Fruit fly (Drosophila melanogaster): ENCODE data around the gene CG3437.

The CG3437 gene

DNA sequence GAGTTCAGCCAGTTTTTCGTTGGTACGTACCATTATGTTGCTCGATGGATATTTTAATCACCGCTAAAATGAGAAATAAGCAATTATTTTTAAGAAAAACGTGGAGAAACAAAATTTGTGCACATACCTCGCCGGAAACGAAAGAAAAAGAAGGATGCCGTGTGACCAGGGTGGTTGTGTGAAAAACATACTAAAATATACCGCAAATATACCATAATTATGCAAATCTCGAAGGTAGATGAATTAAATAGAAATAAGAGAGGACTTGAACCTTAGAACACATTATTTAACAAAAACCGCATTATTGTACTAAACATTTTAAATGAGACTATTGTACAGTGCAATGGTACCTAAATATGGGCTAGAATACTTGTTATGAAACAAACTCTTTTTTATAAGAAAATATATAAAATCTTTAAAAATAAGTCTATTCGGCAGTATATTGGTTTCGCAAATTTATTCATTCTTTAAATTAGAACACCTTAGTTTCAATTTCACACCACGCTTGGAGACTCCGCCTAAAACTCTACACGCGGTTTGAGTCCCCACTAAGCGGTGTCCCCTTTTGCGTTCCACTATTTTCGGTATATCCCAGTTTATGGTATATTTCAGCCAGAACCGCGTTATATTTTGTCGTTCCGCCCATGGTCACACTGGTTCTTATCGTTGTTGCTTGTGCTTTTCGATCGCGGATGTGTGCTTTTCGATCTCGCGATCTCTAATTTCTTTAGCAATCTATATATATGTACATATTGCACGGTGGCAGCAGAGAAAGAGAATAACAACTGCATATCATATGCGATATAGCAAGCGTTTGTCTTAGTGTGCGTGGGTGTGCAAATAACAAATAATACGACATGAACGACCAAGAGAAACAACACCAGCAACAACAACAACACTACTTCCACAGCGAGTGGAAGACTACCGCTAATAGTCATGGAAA lies 27.5 kb downstream of the CG3437 start, which contains the start of the genes RpS17 and MTF-1 (continued):
- TF ChIP-seq croc (GFP tag; conservative IDR thresholded peaks at IDR 0.05) (no peak), CG4707 (GFP tag; optimal IDR thresholded peaks at IDR 0.05) (peak; percentile 69), ems (GFP tag; optimal IDR thresholded peaks at IDR 0.05) (no peak), kah (GFP tag; optimal IDR thresholded peaks at IDR 0.05) (peak; percentile 57), CG6854 (GFP tag; optimal IDR thresholded peaks at IDR 0.05) (peak; percentile 41), otp (GFP tag; IDR thresholded peaks at IDR 0.05) (peak; percentile 46; the same call in 1 of the 3 replicates), CG33213 (GFP tag; optimal IDR thresholded peaks at IDR 0.05) (peak; percentile 57), Dip2 (GFP tag; IDR thresholded peaks at IDR 0.05) (no peak), CG4282 (GFP tag; optimal IDR thresholded peaks at IDR 0.05) (no peak), CG13424 (tag; optimal IDR thresholded peaks at IDR 0.05) (no peak), NFAT (GFP tag; IDR thresholded peaks at IDR 0.05) (peak; percentile 57; the same call in 1 of the 2 replicates), sens (GFP tag) (peak; percentile 88), dati (GFP tag; IDR thresholded peaks at IDR 0.05) (no peak), CG7357 (GFP tag; IDR thresholded peaks at IDR 0.05) (no peak), CG9215 (GFP tag; IDR thresholded peaks at IDR 0.05) (no peak), CTCF (GFP tag; optimal IDR thresholded peaks at IDR 0.05) (peak; percentile 62), TFAM (GFP tag; optimal IDR thresholded peaks at IDR 0.05) (no peak), sr (GFP tag; IDR thresholded peaks at IDR 0.05) (peak; percentile 48), emc (GFP tag; optimal IDR thresholded peaks at IDR 0.05) (no peak), NC2α (GFP tag; optimal IDR thresholded peaks at IDR 0.05) (no peak), oc (tag; optimal IDR thresholded peaks at IDR 0.05) (no peak), NfI (GFP tag; optimal IDR thresholded peaks at IDR 0.05) (peak; percentile 73), CG33557 (GFP tag; optimal IDR thresholded peaks at IDR 0.05) (peak; percentile 39), luna (GFP tag; optimal IDR thresholded peaks at IDR 0.05) (peak; percentile 7), BEAF-32 (GFP tag; optimal IDR thresholded peaks at IDR 0.05) (peak; percentile 44), Pdp1 (GFP tag; optimal IDR thresholded peaks at IDR 0.05) (peak in 1 of 2 experiments; percentile 57), chinmo (GFP tag; IDR thresholded peaks at IDR 0.05; ENCODE audit: partially characterized antibody) (no peak), wdn (GFP tag; IDR thresholded peaks at IDR 0.05) (0 out of 2 replicates have a peak, but pooled peaks have one; percentile 11), da (GFP tag; optimal IDR thresholded peaks at IDR 0.05) (no peak), ato (GFP tag; IDR thresholded peaks at IDR 0.05; ENCODE audit: partially characterized antibody) (no peak), CG7839 (tag; optimal IDR thresholded peaks at IDR 0.05) (peak; percentile 37), Lpt (GFP tag; optimal IDR thresholded peaks at IDR 0.05) (no peak), CG15696 (tag; optimal IDR thresholded peaks at IDR 0.05) (no peak), crol (GFP tag; IDR thresholded peaks at IDR 0.05) (0 out of 2 replicates have a peak, but pooled peaks have one; percentile 15), CG2120 (GFP tag; optimal IDR thresholded peaks at IDR 0.05) (peak; percentile 15), sug (tag; optimal IDR thresholded peaks at IDR 0.05) (peak; percentile 19), Dad (GFP tag; optimal IDR thresholded peaks at IDR 0.05) (peak; percentile 6), pho (GFP tag; optimal IDR thresholded peaks at IDR 0.05) (no peak), Hr39 (optimal IDR thresholded peaks at IDR 0.05) (no peak), Poxn (GFP tag; IDR thresholded peaks at IDR 0.05) (no peak), CG3407 (GFP tag; optimal IDR thresholded peaks at IDR 0.05) (peak; percentile 30), gfzf (GFP tag; optimal IDR thresholded peaks at IDR 0.05) (peak; percentile 94), psq (GFP tag; optimal IDR thresholded peaks at IDR 0.05) (no peak), corto (GFP tag; optimal IDR thresholded peaks at IDR 0.05) (no peak), al (GFP tag; IDR thresholded peaks at IDR 0.05) (no peak), lab (GFP tag; optimal IDR thresholded peaks at IDR 0.05) (peak; percentile 75), lola (GFP tag; optimal IDR thresholded peaks at IDR 0.05) (no peak), Scr (GFP tag; IDR thresholded peaks at IDR 0.05; ENCODE audit: partially characterized antibody) (no peak; the same call in 1 of the 2 replicates), Chrac-16 (GFP tag; optimal IDR thresholded peaks at IDR 0.05) (no peak)
